Fruit fly (Drosophila melanogaster) whole organism, prepupa: Measurements from ENCODE around the gene glu.

ENCODE experiments used
- CG6854 ChIP-seq: fragments of 200-800 bp; sonication (Bioruptor generic); optimal IDR thresholded peaks from 2 replicates; lab custom pipeline; 2017; ENCODE audit warnings: missing biosample characterization, mild to moderate bottlenecking, missing genetic modification characterization
- Eip93F ChIP-seq: fragments of 200-800 bp; sonication (Bioruptor generic); optimal IDR thresholded peaks from 2 replicates; lab custom pipeline; 2016; ENCODE audit warnings: missing biosample characterization, mild to moderate bottlenecking, missing genetic modification characterization
- OdsH ChIP-seq: fragments of 200-800 bp; sonication (Bioruptor generic); optimal IDR thresholded peaks from 3 replicates; lab custom pipeline; 2016; ENCODE audit warnings: missing biosample characterization, missing genetic modification characterization

- no peak for TF ChIP-seq OdsH (GFP tag; lab: Kevin White, UChicago)
- no peak for TF ChIP-seq Eip93F (GFP tag; lab: Kevin White, UChicago)
- no peak for TF ChIP-seq CG6854 (GFP tag; lab: Kevin White, UChicago)
Measured at dm6 chr2L:16715133-16715833, 22.9 kb downstream of the glu start.
